Worm (Caenorhabditis elegans) whole organism, mixed stage, embryonic: ENCODE data around the gene C45G9.8.
"Not testable (repeated sequence)": the region's sequence is repeated elsewhere in the genome, so short reads cannot be mapped to it uniquely, and the experiment has no call there.

Experiments
- M03D4.4 ChIP-seq: sonication (generic microtip); optimal IDR thresholded peaks from 2 replicates; lab custom pipeline; 2017; ENCODE audit warnings: mild to moderate bottlenecking, missing genetic modification characterization, missing compliant biosample characterization
- bed-3 ChIP-seq: fragments of 200-800 bp; sonication (Bioruptor generic); optimal IDR thresholded peaks from 3 replicates; lab custom pipeline; 2018; ENCODE audit warnings: mild to moderate bottlenecking, missing genetic modification characterization, moderate library complexity, missing compliant biosample characterization
- blmp-1 ChIP-seq: fragments of 150-350 bp; optimal IDR thresholded peaks from 2 replicates; lab custom pipeline; 2014; ENCODE audit warnings: missing biosample characterization, missing genetic modification characterization
- ceh-39 ChIP-seq: fragments of 150-350 bp; optimal IDR thresholded peaks from 2 replicates; lab custom pipeline; 2014; ENCODE audit warnings: missing biosample characterization, missing genetic modification characterization
- ceh-83 ChIP-seq: fragments of 200-800 bp; sonication (Bioruptor generic); optimal IDR thresholded peaks from 2 replicates; lab custom pipeline; 2018; ENCODE audit warnings: mild to moderate bottlenecking, missing genetic modification characterization, missing compliant biosample characterization
- ces-1 ChIP-seq: fragments of 150-350 bp; optimal IDR thresholded peaks from 2 replicates; lab custom pipeline; 2014; ENCODE audit warnings: missing biosample characterization, missing genetic modification reagents, missing genetic modification characterization
- cnd-1 ChIP-seq: fragments of 200-800 bp; sonication (Bioruptor generic); optimal IDR thresholded peaks from 2 replicates; lab custom pipeline; 2018; ENCODE audit warnings: mild to moderate bottlenecking, missing genetic modification characterization, missing compliant biosample characterization
- elt-1 ChIP-seq: sonication (generic microtip); optimal IDR thresholded peaks from 2 replicates; lab custom pipeline; 2017; ENCODE audit warnings: missing genetic modification characterization, mild to moderate bottlenecking, missing compliant biosample characterization, antibody characterized with exemption, moderate library complexity, borderline replicate concordance; ENCODE audit not compliant: insufficient read depth
- elt-3 ChIP-seq: fragments of 150-350 bp; optimal IDR thresholded peaks from 2 replicates; lab custom pipeline; 2014; ENCODE audit warnings: missing biosample characterization, missing genetic modification characterization
- flh-1 ChIP-seq: fragments of 200-800 bp; sonication (Bioruptor generic); optimal IDR thresholded peaks from 2 replicates; lab custom pipeline; 2018; ENCODE audit warnings: mild to moderate bottlenecking, missing genetic modification characterization, moderate library complexity, missing compliant biosample characterization
- ham-2 ChIP-seq: fragments of 200-800 bp; sonication (Bioruptor generic); optimal IDR thresholded peaks from 2 replicates; lab custom pipeline; 2018; ENCODE audit warnings: mild to moderate bottlenecking, missing genetic modification characterization, missing compliant biosample characterization
- hlh-1 ChIP-seq: fragments of 150-350 bp; optimal IDR thresholded peaks from 2 replicates; lab custom pipeline; 2014; ENCODE audit warnings: missing biosample characterization, missing genetic modification reagents, missing genetic modification characterization
- lin-13 ChIP-seq: fragments of 150-350 bp; optimal IDR thresholded peaks from 2 replicates; lab custom pipeline; 2014; ENCODE audit warnings: missing biosample characterization, missing genetic modification characterization
- lin-32 ChIP-seq: fragments of 200-800 bp; sonication (Bioruptor generic); optimal IDR thresholded peaks from 2 replicates; lab custom pipeline; 2018; ENCODE audit warnings: mild to moderate bottlenecking, missing genetic modification characterization, missing compliant biosample characterization
- lsy-2 ChIP-seq: fragments of 150-350 bp; optimal IDR thresholded peaks from 2 replicates; lab custom pipeline; 2014; ENCODE audit warnings: missing biosample characterization, missing genetic modification characterization
- mep-1 ChIP-seq: fragments of 150-350 bp; optimal IDR thresholded peaks from 2 replicates; lab custom pipeline; 2017; ENCODE audit warnings: missing biosample characterization, missing genetic modification reagents, missing genetic modification characterization, inconsistent platforms
- nhr-12 ChIP-seq: fragments of 150-350 bp; optimal IDR thresholded peaks from 2 replicates; lab custom pipeline; 2014; ENCODE audit warnings: missing biosample characterization, missing genetic modification characterization
- nhr-28 ChIP-seq: fragments of 150-350 bp; optimal IDR thresholded peaks from 2 replicates; lab custom pipeline; 2014; ENCODE audit warnings: missing biosample characterization, missing genetic modification characterization
- nhr-76 ChIP-seq: sonication (generic microtip); optimal IDR thresholded peaks from 2 replicates; lab custom pipeline; 2017; ENCODE audit warnings: missing biosample characterization, missing genetic modification characterization
- pha-4 ChIP-seq: fragments of 150-350 bp; optimal IDR thresholded peaks from 2 replicates; lab custom pipeline; 2018; ENCODE audit warnings: missing biosample characterization, missing genetic modification reagents, missing genetic modification characterization
- snpc-4 ChIP-seq: fragments of 150-350 bp; optimal IDR thresholded peaks from 2 replicates; lab custom pipeline; 2014; ENCODE audit warnings: missing biosample characterization, missing genetic modification characterization
- sptf-1 ChIP-seq: sonication (generic microtip); optimal IDR thresholded peaks from 2 replicates; lab custom pipeline; 2017; ENCODE audit warnings: mild to moderate bottlenecking, missing genetic modification characterization, moderate library complexity, missing compliant biosample characterization
- tbx-8 ChIP-seq: fragments of 200-800 bp; sonication (Bioruptor generic); optimal IDR thresholded peaks from 2 replicates; lab custom pipeline; 2018; ENCODE audit warnings: mild to moderate bottlenecking, missing genetic modification characterization, moderate library complexity, missing compliant biosample characterization
- unc-120 ChIP-seq: sonication (generic microtip); optimal IDR thresholded peaks from 2 replicates; lab custom pipeline; 2017; ENCODE audit warnings: missing genetic modification characterization, missing compliant biosample characterization; ENCODE audit not compliant: poor library complexity, severe bottlenecking
- unc-39 ChIP-seq: fragments of 150-350 bp; optimal IDR thresholded peaks from 2 replicates; lab custom pipeline; 2014; ENCODE audit warnings: missing biosample characterization, missing genetic modification characterization
- zip-8 ChIP-seq: fragments of 150-350 bp; optimal IDR thresholded peaks from 2 replicates; lab custom pipeline; 2014; ENCODE audit warnings: missing biosample characterization, missing genetic modification characterization
- ztf-11 ChIP-seq: fragments of 150-350 bp; optimal IDR thresholded peaks from 2 replicates; lab custom pipeline; 2014; ENCODE audit warnings: missing biosample characterization, missing genetic modification characterization

Gene C45G9.8

DNA sequence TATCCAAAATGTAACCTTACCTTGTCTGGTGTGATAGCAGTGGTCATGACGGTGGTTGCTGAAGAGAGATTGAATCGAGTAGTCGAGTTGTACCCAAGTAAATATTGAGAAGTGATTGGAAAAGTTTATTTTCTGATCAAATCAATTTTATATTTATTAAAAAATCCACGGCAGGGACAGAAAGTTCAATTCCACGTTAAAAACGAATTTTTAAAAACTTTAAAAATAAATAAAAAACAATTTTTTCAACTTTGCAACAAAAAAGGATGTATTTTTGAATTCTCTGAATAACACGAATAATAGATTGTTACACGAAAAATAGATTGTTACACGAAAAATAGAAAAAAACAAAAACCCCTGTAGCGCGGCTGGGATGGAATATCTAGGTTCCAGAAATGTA, 2.3 kb upstream of the C45G9.8 start, which contains the start of gene C45G9.9:
TSS of gene C45G9.9 (minus strand) at position 101 of the 400 bp plus-strand sequence.
- not testable (repeated sequence) for TF ChIP-seq pha-4 (tag; lab: Kevin White, UChicago); blmp-1; ztf-11 (tag; lab: Kevin White, UChicago)

DNA sequence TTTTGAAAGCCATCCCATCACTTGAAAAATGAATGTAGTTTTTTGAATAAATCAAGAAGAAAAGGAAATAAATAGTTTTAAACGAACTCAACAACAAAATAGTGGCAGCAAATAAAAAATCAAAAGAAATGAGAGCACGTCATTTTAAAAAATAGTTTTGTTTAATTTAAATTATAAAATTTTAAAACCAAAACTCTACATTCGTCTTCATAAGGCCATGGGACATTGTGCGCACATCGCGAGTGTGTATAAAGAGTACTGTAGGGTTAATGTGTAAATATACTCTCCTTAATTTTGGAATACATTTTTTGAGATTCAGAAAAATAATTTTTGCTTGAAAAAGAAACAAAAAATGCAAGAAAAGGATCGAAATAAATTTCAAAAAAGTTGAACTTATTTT, 1.5 kb downstream of the C45G9.8 start, which contains the start of gene C45G9.15:
TSS of gene C45G9.15 (minus strand) at position 101 of the 400 bp plus-strand sequence.
- TF ChIP-seq unc-120 = no peak
- no peak for TF ChIP-seq ztf-11 (tag; lab: Kevin White, UChicago)
- TF ChIP-seq lsy-2 (tag; lab: Kevin White, UChicago) = no peak
- no peak for TF ChIP-seq nhr-28 (tag; lab: Kevin White, UChicago)
- no peak for TF ChIP-seq tbx-8 (GFP tag; lab: Kevin White, UChicago)
- no peak for TF ChIP-seq mep-1 (tag; lab: Kevin White, UChicago)
- TF ChIP-seq M03D4.4 = no peak
- TF ChIP-seq snpc-4 (tag; lab: Kevin White, UChicago) = no peak
- TF ChIP-seq nhr-76 (tag; lab: Kevin White, UChicago) = no peak
- TF ChIP-seq ceh-83 (GFP tag; lab: Kevin White, UChicago) = no peak
- TF ChIP-seq flh-1 (GFP tag; lab: Kevin White, UChicago) = no peak
- TF ChIP-seq elt-1 (tag; lab: Kevin White, UChicago) = no peak
- TF ChIP-seq nhr-12 (tag; lab: Kevin White, UChicago) = no peak
- TF ChIP-seq elt-3 (tag; lab: Kevin White, UChicago) = no peak
- TF ChIP-seq unc-39 (tag; lab: Kevin White, UChicago) = no peak
- no peak for TF ChIP-seq zip-8 (tag; lab: Kevin White, UChicago)
- TF ChIP-seq hlh-1 (tag; lab: Kevin White, UChicago) = no peak
- no peak for TF ChIP-seq ces-1 (GFP tag; lab: Kevin White, UChicago)
- TF ChIP-seq, all 35 proteins: peak for 0

DNA sequence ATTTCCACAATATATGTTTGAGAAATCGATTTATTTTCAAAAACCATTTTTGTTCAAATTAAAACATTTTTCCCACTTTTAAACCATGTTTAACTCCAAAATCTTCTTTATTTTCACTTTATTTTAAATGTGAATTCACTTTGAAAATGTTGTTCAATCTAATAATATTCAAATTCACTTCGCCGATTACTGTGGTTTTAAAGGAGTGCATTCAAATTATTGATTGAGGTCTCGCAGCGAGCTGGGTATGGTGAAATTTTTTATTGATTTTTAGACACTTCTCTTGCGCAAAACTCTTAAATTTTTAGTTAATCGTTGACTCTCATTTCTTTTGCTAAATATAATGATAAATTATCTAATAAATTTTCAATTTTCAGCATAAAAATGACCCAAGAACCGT, 5.7 kb downstream of the C45G9.8 start, which contains the start of gene C45G9.5:
TSS of gene C45G9.5 (plus strand) at position 378 of the 400 bp plus-strand sequence.
- TF ChIP-seq flh-1 (GFP tag; lab: Kevin White, UChicago) = no peak
- TF ChIP-seq ces-1 (GFP tag; lab: Kevin White, UChicago) = no peak
- TF ChIP-seq hlh-1 (tag; lab: Kevin White, UChicago) = no peak
- no peak for TF ChIP-seq lin-13
- TF ChIP-seq, all 35 proteins: peak for 0

DNA sequence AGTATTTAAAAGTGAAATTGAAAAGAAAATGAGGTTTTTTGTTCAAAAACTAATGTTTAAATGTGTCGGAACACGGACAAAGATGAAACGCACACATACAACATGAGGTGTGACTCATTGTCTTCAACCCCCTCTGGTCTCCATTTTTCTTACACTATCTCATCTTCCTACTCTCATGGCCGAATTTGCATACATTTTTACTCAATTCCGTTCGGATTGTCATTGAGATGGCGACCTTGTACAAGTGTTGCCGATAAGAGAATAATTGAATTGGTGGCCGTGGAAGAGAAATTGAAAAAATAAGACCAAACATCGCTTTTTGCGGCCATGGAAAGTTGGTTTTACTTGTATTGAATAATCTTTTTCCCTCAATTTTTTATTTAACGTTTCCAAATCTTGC, 6.3 kb downstream of the C45G9.8 start, which contains the start of gene txbp-3:
TSS of gene txbp-3 (minus strand) at position 285 of the 400 bp plus-strand sequence.
- TF ChIP-seq mep-1 (tag; lab: Kevin White, UChicago) = peak; percentile 63
- TF ChIP-seq ham-2 = no peak
- no peak for TF ChIP-seq bed-3 (GFP tag; lab: Kevin White, UChicago)
- peak; percentile 91 for TF ChIP-seq ces-1 (GFP tag; lab: Kevin White, UChicago)
- TF ChIP-seq cnd-1 (tag; lab: Kevin White, UChicago) = no peak

DNA sequence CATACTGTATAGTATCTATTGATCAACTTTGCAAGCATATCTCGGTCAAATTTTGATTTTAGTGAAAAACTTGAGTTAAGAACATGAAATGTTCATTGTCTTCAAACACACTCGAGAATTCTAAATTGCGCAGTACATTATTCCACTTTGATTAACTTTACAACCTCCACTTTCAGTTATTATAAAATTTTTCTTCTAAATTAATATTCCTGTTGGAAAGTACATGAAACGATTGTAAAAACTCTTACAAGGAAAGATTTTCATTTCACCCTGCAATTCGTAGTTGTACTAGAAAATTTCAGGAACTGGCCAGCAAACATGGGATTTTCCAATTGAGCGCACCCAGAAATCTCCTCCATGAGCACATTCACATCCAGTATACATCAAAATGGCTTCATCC, 8.7 kb downstream of the C45G9.8 start, which contains the start of gene C45G9.14:
TSS of gene C45G9.14 (plus strand) at position 301 of the 400 bp plus-strand sequence.
- TF ChIP-seq tbx-8 (GFP tag; lab: Kevin White, UChicago) = no peak
- TF ChIP-seq lin-32 = no peak
- no peak for TF ChIP-seq M03D4.4
- no peak for TF ChIP-seq lin-13
- no peak for TF ChIP-seq blmp-1
- TF ChIP-seq unc-120 = no peak
- no peak for TF ChIP-seq sptf-1 (tag; lab: Kevin White, UChicago)
- TF ChIP-seq lsy-2 (tag; lab: Kevin White, UChicago) = no peak
- no peak for TF ChIP-seq ham-2
- no peak for TF ChIP-seq ceh-39
- no peak for TF ChIP-seq cnd-1 (tag; lab: Kevin White, UChicago)

DNA sequence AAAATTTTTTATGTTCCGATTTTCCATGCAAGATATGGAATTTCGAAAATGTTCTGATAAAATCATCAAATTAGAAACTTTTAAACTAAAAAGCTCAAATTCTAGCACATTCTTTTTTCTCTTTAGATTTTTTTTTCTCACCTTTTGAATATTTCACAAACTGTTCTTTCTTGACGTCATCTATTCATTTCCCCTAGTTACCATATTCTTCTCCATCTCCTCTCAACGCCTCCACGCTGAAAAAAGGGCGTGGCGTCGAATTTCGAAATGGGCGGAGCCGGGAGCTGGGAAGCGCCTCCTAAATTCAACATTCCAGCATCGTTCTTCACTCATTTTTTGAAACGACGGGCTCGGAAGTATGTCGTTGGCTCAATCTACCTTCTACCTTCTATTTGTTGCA, 11.3 kb downstream of the C45G9.8 start, which contains the start of gene nlp-43:
TSS of gene nlp-43 (plus strand) at position 301 of the 400 bp plus-strand sequence.
- TF ChIP-seq M03D4.4 = no peak
- no peak for TF ChIP-seq ham-2
- TF ChIP-seq, all 35 proteins: peak for 0

DNA sequence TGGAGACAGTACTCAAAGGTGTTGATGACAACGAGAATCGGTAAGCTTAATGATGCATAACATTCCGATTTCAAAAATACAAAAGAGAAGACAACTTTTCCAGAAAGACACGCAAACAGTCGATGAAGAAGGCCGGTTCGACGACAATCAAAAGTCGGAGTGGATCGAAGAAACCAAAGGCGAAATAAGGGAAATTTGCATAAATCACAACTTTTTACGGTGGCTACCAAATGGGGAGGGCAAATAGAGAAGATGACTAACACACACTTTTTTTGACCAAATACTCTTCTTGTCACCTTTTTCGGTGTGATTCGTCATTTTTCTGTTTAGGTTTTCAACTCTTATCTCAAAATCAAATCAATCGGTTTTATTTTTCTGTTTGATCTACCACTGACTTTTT, 17.3 kb downstream of the C45G9.8 start, which contains the start of gene C45G9.6:
TSS of gene C45G9.6 (plus strand) at position 301 of the 400 bp plus-strand sequence.
- TF ChIP-seq nhr-76 (tag; lab: Kevin White, UChicago) (no peak), M03D4.4 (no peak), ztf-11 (tag; lab: Kevin White, UChicago) (no peak), elt-3 (tag; lab: Kevin White, UChicago) (no peak), snpc-4 (tag; lab: Kevin White, UChicago) (no peak), nhr-12 (tag; lab: Kevin White, UChicago) (no peak), unc-120 (no peak), ces-1 (GFP tag; lab: Kevin White, UChicago) (no peak), pha-4 (tag; lab: Kevin White, UChicago) (no peak), sptf-1 (tag; lab: Kevin White, UChicago) (no peak), ceh-39 (no peak), lin-13 (no peak)
